Fruit fly (Drosophila melanogaster): ENCODE results near the gene CG11106.

Gene CG11106

DNA sequence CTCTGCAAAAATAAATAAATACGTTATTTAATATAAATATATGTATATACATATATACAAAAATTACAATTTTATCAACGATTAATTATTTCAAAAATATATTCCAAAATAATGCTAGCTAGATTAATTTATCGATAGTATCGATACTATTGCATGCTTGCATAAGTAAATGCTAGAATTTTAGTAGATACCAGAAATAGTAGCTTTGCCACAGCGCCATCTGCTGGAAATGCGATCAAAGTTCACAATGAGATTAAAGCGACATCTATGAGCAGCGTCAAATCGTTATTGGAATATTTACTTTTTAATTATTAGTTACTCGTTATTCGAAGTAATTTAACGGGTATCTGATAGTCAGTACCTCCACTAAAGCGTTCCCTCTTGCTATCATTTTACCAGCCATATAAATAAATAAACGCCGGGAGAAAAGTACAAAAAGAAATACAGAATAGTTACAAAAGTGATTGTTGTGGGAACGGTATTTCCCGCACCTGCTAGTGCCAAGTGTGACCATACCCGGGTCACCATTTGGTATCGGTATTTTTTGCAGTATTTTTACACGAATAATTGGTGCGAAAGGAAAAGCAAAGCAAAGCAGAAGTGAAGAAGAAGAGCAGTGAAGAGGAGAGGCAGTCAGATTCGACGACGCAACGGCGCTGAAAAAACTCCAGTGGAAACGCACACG is 48.1 kb upstream of the CG11106 start, which contains the start of the genes rtv and Dlic (continued):
- TF ChIP-seq Dp (GFP tag; optimal IDR thresholded peaks at IDR 0.05) (peak; percentile 50), Atf3 (GFP tag; optimal IDR thresholded peaks at IDR 0.05) (peak; percentile 32), tgo (GFP tag; IDR thresholded peaks at IDR 0.05) (no peak), chif (GFP tag; optimal IDR thresholded peaks at IDR 0.05) (peak in 1 of 2 experiments; percentile 10), CG1647 (GFP tag; optimal IDR thresholded peaks at IDR 0.05) (peak; percentile 1), CG15514 (GFP tag; optimal IDR thresholded peaks at IDR 0.05) (peak; percentile 48), D19B (GFP tag; optimal IDR thresholded peaks at IDR 0.05) (peak; percentile 57), Mrtf (GFP tag; IDR thresholded peaks at IDR 0.05) (0 out of 3 replicates have a peak, but pooled peaks have one; percentile 23), Atf-2 (GFP tag; optimal IDR thresholded peaks at IDR 0.05) (peak; percentile 12), CG8290 (GFP tag; optimal IDR thresholded peaks at IDR 0.05) (peak; percentile 52), CG8290 (tag; optimal IDR thresholded peaks at IDR 0.05) (peak; percentile 17 to 23), CkIIα-i1 (GFP tag; IDR thresholded peaks at IDR 0.05) (no peak), insv (GFP tag; optimal IDR thresholded peaks at IDR 0.05) (peak in 1 of 2 experiments; percentile 46), CG33557 (GFP tag; optimal IDR thresholded peaks at IDR 0.05) (peak; percentile 6), NFAT (GFP tag; IDR thresholded peaks at IDR 0.05) (peak; percentile 43; the same call in 1 of the 2 replicates), CG17328 (GFP tag; IDR thresholded peaks at IDR 0.05) (no peak), lmd (GFP tag; IDR thresholded peaks at IDR 0.05) (no peak), ssp (GFP tag; IDR thresholded peaks at IDR 0.05) (peak; percentile 52), Med (GFP tag) (peak; percentile 85), Sin3A (optimal IDR thresholded peaks at IDR 0.05) (peak; percentile 68), Dll (GFP tag; IDR thresholded peaks at IDR 0.05; ENCODE audit: partially characterized antibody) (peak; percentile 88), az2 (GFP tag; optimal IDR thresholded peaks at IDR 0.05) (peak; percentile 29), Doc3 (GFP tag; IDR thresholded peaks at IDR 0.05; ENCODE audit: partially characterized antibody) (peak; percentile 75), CG31388 (GFP tag; optimal IDR thresholded peaks at IDR 0.05) (no peak), Ets97D (GFP tag; optimal IDR thresholded peaks at IDR 0.05) (peak; percentile 51), otp (GFP tag; IDR thresholded peaks at IDR 0.05) (0 out of 3 replicates have a peak, but pooled peaks have one; percentile 13), Dref (GFP tag; IDR thresholded peaks at IDR 0.05) (peak; percentile 60), CG3847 (GFP tag; IDR thresholded peaks at IDR 0.05) (0 out of 2 replicates have a peak, but pooled peaks have one; percentile 26), row (GFP tag; IDR thresholded peaks at IDR 0.05) (peak; percentile 46), CG17385 (GFP tag; optimal IDR thresholded peaks at IDR 0.05) (peak; percentile 92), CG6689 (GFP tag; IDR thresholded peaks at IDR 0.05) (no peak), grn (GFP tag; optimal IDR thresholded peaks at IDR 0.05) (no peak), pnt (GFP tag; optimal IDR thresholded peaks at IDR 0.05) (peak; percentile 15), CG12155 (GFP tag; optimal IDR thresholded peaks at IDR 0.05) (peak; percentile 91), Hmr (GFP tag; optimal IDR thresholded peaks at IDR 0.05) (peak; percentile 56), CG15696 (tag; optimal IDR thresholded peaks at IDR 0.05) (peak; percentile 21), Pdp1 (GFP tag; optimal IDR thresholded peaks at IDR 0.05) (peak; percentile 13 to 95), CG9727 (GFP tag; optimal IDR thresholded peaks at IDR 0.05) (peak; percentile 24), CG2712 (tag; optimal IDR thresholded peaks at IDR 0.05) (peak; percentile 65), scrt (GFP tag; optimal IDR thresholded peaks at IDR 0.05) (no peak), CG10462 (GFP tag; optimal IDR thresholded peaks at IDR 0.05) (peak; percentile 35), Meics (GFP tag; optimal IDR thresholded peaks at IDR 0.05) (peak; percentile 7), her (GFP tag; optimal IDR thresholded peaks at IDR 0.05) (no peak), CG30020 (tag; optimal IDR thresholded peaks at IDR 0.05) (peak; percentile 56), CG30403 (GFP tag; optimal IDR thresholded peaks at IDR 0.05) (peak; percentile 54), Aef1 (GFP tag; IDR thresholded peaks at IDR 0.05) (no peak), gem (tag; optimal IDR thresholded peaks at IDR 0.05) (peak; percentile 20), CG11695 (GFP tag; IDR thresholded peaks at IDR 0.05) (no peak), Lhr (GFP tag; optimal IDR thresholded peaks at IDR 0.05) (peak; percentile 90), amos (GFP tag; IDR thresholded peaks at IDR 0.05; ENCODE audit: partially characterized antibody) (peak; percentile 76)

Measured in whole organism, embryonic.